Fruit fly (Drosophila melanogaster): ENCODE data around the gene TrissinR.

TrissinR gene

dm6 chr2L:5892762-5893161 is 69.0 kb downstream of the TrissinR start, which contains the start of gene Acp26Ab:
Acp26Ab (minus strand) TSS chr2L:5892862.
- no peak for TF ChIP-seq CG17801 (GFP tag; optimal IDR thresholded peaks at IDR 0.05; ENCODE audit: partially characterized antibody)

- no peak for TF ChIP-seq CG17801 (GFP tag; optimal IDR thresholded peaks at IDR 0.05; ENCODE audit: partially characterized antibody)
These were observed 70.0 kb downstream of the TrissinR start, which contains the start of gene Acp26Aa for dm6 chr2L:5893796-5894195. Acp26Aa (minus strand) TSS chr2L:5893896.

DNA sequence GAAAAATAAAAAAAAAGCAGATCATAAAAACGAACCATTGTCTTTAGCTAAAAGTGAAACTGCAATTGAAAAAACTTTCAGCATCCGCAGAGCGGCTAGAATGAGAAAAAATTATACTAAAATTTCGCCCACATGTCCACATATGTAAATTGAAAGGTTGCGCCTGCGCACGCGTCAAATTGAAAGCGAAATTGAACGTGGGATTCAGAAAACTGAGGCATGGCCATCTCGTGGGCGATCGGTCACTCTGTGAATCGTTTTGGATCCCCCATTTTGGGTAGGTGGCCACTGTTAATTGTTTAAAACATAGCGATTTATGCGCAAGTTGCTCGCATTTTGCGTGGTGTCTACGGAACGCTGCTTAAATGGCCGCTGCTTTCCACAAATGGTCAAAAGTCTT is 70.7 kb downstream of the TrissinR start:
- no peak for TF ChIP-seq CG17801 (GFP tag; optimal IDR thresholded peaks at IDR 0.05; ENCODE audit: partially characterized antibody)

- peak; percentile 24 for TF ChIP-seq CG17801 (GFP tag; optimal IDR thresholded peaks at IDR 0.05; ENCODE audit: partially characterized antibody)
These were observed 75.4 kb downstream of the TrissinR start for dm6 chr2L:5899170-5899708.

DNA sequence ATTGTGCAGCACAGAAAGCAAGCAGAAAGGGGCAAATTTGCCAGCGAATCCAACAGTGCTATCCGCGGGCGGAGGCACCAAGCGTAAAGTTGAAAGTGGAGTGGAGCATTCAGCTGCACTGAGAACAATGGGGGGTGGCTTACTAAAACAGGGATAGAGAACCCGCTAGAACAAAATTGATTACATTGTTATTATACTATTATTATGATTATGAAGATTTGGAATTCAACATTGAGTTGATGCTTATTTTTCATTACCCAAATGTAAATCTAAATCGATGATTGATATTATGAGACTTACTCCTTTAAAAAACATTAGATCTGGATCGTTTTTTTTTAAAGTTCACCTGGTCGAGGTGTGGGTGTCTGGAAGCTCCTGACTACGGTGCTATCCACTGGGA is 77.7 kb downstream of the TrissinR start:
- no peak for TF ChIP-seq CG17801 (GFP tag; optimal IDR thresholded peaks at IDR 0.05; ENCODE audit: partially characterized antibody)

DNA sequence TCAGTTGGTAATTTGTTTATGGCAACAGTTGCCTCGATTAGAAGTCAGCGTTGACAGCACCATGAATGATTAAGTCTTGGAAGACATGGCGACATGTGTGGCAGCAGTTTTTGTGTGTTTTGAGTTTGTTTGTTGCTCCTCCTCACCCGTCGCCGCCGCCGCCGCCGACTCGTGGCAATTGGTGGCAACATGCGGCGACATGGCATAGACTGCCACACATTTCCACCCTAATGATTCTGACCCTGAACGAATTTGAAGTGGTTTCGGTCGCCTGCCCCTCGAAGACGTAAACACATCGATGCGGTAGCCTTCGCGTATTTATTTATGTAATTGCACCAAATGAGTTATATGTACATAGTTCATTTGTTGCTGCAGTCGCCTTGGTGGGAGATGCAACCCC is 79.1 kb downstream of the TrissinR start:
- TF ChIP-seq CG17801 (GFP tag; optimal IDR thresholded peaks at IDR 0.05; ENCODE audit: partially characterized antibody), result no peak

DNA sequence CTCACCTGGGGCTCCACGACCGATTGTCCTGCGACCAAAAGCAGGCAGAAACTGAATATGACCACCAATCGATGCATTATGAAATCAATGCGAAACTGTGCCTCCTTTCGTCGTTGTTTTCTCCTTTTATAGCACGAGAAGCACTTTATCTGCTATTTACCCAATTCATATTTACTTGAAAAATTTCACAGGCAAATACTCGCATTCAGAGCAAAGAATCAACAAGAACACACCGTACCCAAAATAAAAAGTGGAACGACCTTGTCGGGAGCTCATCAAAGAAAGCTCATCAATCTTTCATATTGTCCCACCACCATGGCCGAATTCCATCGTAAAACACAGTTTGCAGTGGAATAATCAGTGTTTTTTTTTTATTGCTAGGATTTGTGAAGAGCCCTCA is 80.8 kb downstream of the TrissinR start, which contains the start of gene CG9021:
TSS of gene CG9021 (minus strand) at position 105 of the 400 bp plus-strand sequence.
- no peak for TF ChIP-seq CG17801 (GFP tag; optimal IDR thresholded peaks at IDR 0.05; ENCODE audit: partially characterized antibody)
